Fruit fly (Drosophila melanogaster) whole organism, embryonic: ENCODE data around the gene Megf8.

Experiments
- CG14710 ChIP-seq: fragments of 200-800 bp; sonication (Bioruptor generic); optimal IDR thresholded peaks from 3 replicates; lab custom pipeline; 2019; ENCODE audit warnings: missing biosample characterization, mild to moderate bottlenecking, missing genetic modification characterization, moderate library complexity
- CG2202 ChIP-seq: fragments of 200-800 bp; sonication (Bioruptor generic); optimal IDR thresholded peaks from 2 replicates; lab custom pipeline; 2018; ENCODE audit warnings: missing biosample characterization, mild to moderate bottlenecking, missing genetic modification characterization
- CG30020 ChIP-seq: fragments of 200-800 bp; optimal IDR thresholded peaks from 2 replicates; lab custom pipeline; 2019; ENCODE audit warnings: missing biosample characterization, mild to moderate bottlenecking, missing genetic modification characterization, moderate library complexity
- CG3065 ChIP-seq: fragments of 200-800 bp; sonication (Bioruptor generic); optimal IDR thresholded peaks from 2 replicates; lab custom pipeline; 2016; ENCODE audit warnings: missing biosample characterization, missing genetic modification characterization
- CG3163 ChIP-seq: fragments of 200-800 bp; sonication (Bioruptor generic); optimal IDR thresholded peaks from 3 replicates; lab custom pipeline; 2016; ENCODE audit warnings: missing biosample characterization, missing genetic modification characterization
- CG33213 ChIP-seq: fragments of 200-800 bp; sonication (Bioruptor generic); optimal IDR thresholded peaks from 3 replicates; lab custom pipeline; 2016; ENCODE audit warnings: missing biosample characterization, missing genetic modification characterization
- CG33557 ChIP-seq: fragments of 200-800 bp; sonication (Bioruptor generic); optimal IDR thresholded peaks from 2 replicates; lab custom pipeline; 2019; ENCODE audit warnings: missing biosample characterization, mild to moderate bottlenecking, missing genetic modification characterization, moderate library complexity
- CG34376 ChIP-seq: fragments of 200-800 bp; sonication (Bioruptor generic); optimal IDR thresholded peaks from 2 replicates; lab custom pipeline; 2018; ENCODE audit warnings: missing biosample characterization, mild to moderate bottlenecking, missing genetic modification characterization
- CG4617 ChIP-seq: fragments of 200-800 bp; sonication (Bioruptor generic); optimal IDR thresholded peaks from 3 replicates; lab custom pipeline; 2016; ENCODE audit warnings: missing biosample characterization, missing genetic modification characterization, borderline replicate concordance
- CG6175 ChIP-seq: fragments of 200-800 bp; sonication (Bioruptor generic); IDR thresholded peaks from 3 replicates; pipeline ENCODE4 v1.3.6; 2022; ENCODE audit warnings: missing biosample characterization, missing genetic modification characterization
- CG6765 ChIP-seq: fragments of 200-800 bp; sonication (Bioruptor generic); optimal IDR thresholded peaks from 3 replicates; lab custom pipeline; 2017; ENCODE audit warnings: missing biosample characterization, mild to moderate bottlenecking, missing genetic modification characterization
- CG7357 ChIP-seq: fragments of 200-800 bp; sonication (Bioruptor generic); IDR thresholded peaks from 3 replicates; pipeline ENCODE4 v1.3.6; 2022; ENCODE audit warnings: missing biosample characterization, missing genetic modification characterization
- CG7928 ChIP-seq: fragments of 200-800 bp; sonication (Bioruptor generic); optimal IDR thresholded peaks from 2 replicates; lab custom pipeline; 2017; ENCODE audit warnings: missing biosample characterization, mild to moderate bottlenecking, missing genetic modification characterization
- CG7963 ChIP-seq: fragments of 200-800 bp; sonication (Bioruptor generic); IDR thresholded peaks from 3 replicates; pipeline ENCODE4 v1.3.6; 2022; ENCODE audit warnings: missing biosample characterization, missing genetic modification characterization; ENCODE audit not compliant: partially characterized antibody
- CG9437 ChIP-seq: fragments of 200-800 bp; sonication (Bioruptor generic); optimal IDR thresholded peaks from 2 replicates; lab custom pipeline; 2018; ENCODE audit warnings: missing biosample characterization, mild to moderate bottlenecking, missing genetic modification characterization
- CG9609 ChIP-seq: fragments of 200-800 bp; sonication (Bioruptor generic); optimal IDR thresholded peaks from 3 replicates; lab custom pipeline; 2016; ENCODE audit warnings: missing biosample characterization, missing genetic modification characterization
- CG9817 ChIP-seq: fragments of 200-800 bp; sonication (Bioruptor generic); optimal IDR thresholded peaks from 2 replicates; lab custom pipeline; 2018; ENCODE audit warnings: missing biosample characterization, mild to moderate bottlenecking, missing genetic modification characterization, moderate library complexity
- CG9876 ChIP-seq: fragments of 200-800 bp; sonication (Bioruptor generic); optimal IDR thresholded peaks from 2 replicates; lab custom pipeline; 2016; ENCODE audit warnings: missing biosample characterization, missing genetic modification characterization
- CkIIα-i1 ChIP-seq: fragments of 200-800 bp; sonication (Bioruptor generic); IDR thresholded peaks from 2 replicates; pipeline ENCODE4 v1.3.6; 2022; ENCODE audit warnings: missing biosample characterization, missing genetic modification characterization
- D19A ChIP-seq: fragments of 200-800 bp; optimal IDR thresholded peaks from 3 replicates; lab custom pipeline; 2019; ENCODE audit warnings: missing biosample characterization, mild to moderate bottlenecking, missing genetic modification characterization, moderate library complexity
- Dref ChIP-seq: fragments of 200-800 bp; sonication (Bioruptor generic); IDR thresholded peaks from 2 replicates; pipeline ENCODE4 v1.3.6; 2022; ENCODE audit warnings: missing biosample characterization, missing genetic modification characterization
- Elba2 ChIP-seq: fragments of 200-800 bp; sonication (Bioruptor generic); optimal IDR thresholded peaks from 3 replicates; lab custom pipeline; 2016; ENCODE audit warnings: missing biosample characterization, missing genetic modification characterization
- H2.0 ChIP-seq: fragments of 200-800 bp; sonication (Bioruptor generic); IDR thresholded peaks from 2 replicates; pipeline ENCODE4 v1.3.6; 2022; ENCODE audit warnings: missing biosample characterization, missing genetic modification characterization
- HLH54F ChIP-seq: fragments of 200-800 bp; sonication (Bioruptor generic); optimal IDR thresholded peaks from 3 replicates; lab custom pipeline; 2016; ENCODE audit warnings: missing biosample characterization, missing genetic modification characterization
- Hmr ChIP-seq: fragments of 200-800 bp; sonication (Bioruptor generic); optimal IDR thresholded peaks from 3 replicates; lab custom pipeline; 2017; ENCODE audit warnings: mild to moderate bottlenecking, missing biosample characterization, missing genetic modification reagents, missing genetic modification characterization
- MTF-1 ChIP-seq: fragments of 200-800 bp; sonication (Bioruptor generic); optimal IDR thresholded peaks from 2 replicates; lab custom pipeline; 2018; ENCODE audit warnings: missing biosample characterization, mild to moderate bottlenecking, missing genetic modification characterization, borderline replicate concordance
- NC2β ChIP-seq: fragments of 200-800 bp; sonication (Bioruptor generic); optimal IDR thresholded peaks from 2 replicates; lab custom pipeline; 2016; ENCODE audit warnings: missing biosample characterization, missing genetic modification characterization
- Neu2 ChIP-seq: fragments of 200-800 bp; sonication (Bioruptor generic); optimal IDR thresholded peaks from 3 replicates; lab custom pipeline; 2016; ENCODE audit warnings: missing biosample characterization, missing genetic modification characterization, borderline replicate concordance
- Tbp ChIP-seq: fragments of >200 bp; optimal IDR thresholded peaks from 2 replicates; lab custom pipeline; 2018; ENCODE audit warnings: missing biosample characterization, missing genetic modification characterization
- ap ChIP-seq: fragments of 200-800 bp; sonication (Bioruptor generic); IDR thresholded peaks from 2 replicates; pipeline ENCODE4 v1.3.6; 2022; ENCODE audit warnings: missing biosample characterization, missing genetic modification characterization
- cg ChIP-seq: fragments of 200-800 bp; sonication (Bioruptor generic); optimal IDR thresholded peaks from 3 replicates; lab custom pipeline; 2019; ENCODE audit warnings: missing biosample characterization, mild to moderate bottlenecking, missing genetic modification characterization, moderate library complexity
- chm ChIP-seq: fragments of 200-800 bp; sonication (Bioruptor generic); IDR thresholded peaks from 2 replicates; pipeline ENCODE4 v1.3.6; 2022; ENCODE audit warnings: missing biosample characterization, missing genetic modification characterization
- crc ChIP-seq: fragments of 200-800 bp; sonication (Bioruptor generic); optimal IDR thresholded peaks from 2 replicates; lab custom pipeline; 2016; ENCODE audit warnings: missing biosample characterization, missing genetic modification characterization
- eve ChIP-seq, 2 experiments: fragments of >200 bp; optimal IDR thresholded peaks; 2 replicates each; lab custom pipeline; 2017; ENCODE audit warnings: missing biosample characterization in 2 of 2, missing genetic modification characterization in 2 of 2
- fd102C ChIP-seq: fragments of 200-800 bp; sonication (Bioruptor generic); optimal IDR thresholded peaks from 2 replicates; lab custom pipeline; 2018; ENCODE audit warnings: missing biosample characterization, mild to moderate bottlenecking, missing genetic modification characterization, moderate library complexity
- fd96Cb ChIP-seq: fragments of 200-800 bp; sonication (Bioruptor generic); optimal IDR thresholded peaks from 2 replicates; lab custom pipeline; 2018; ENCODE audit warnings: missing biosample characterization, mild to moderate bottlenecking, missing genetic modification characterization, moderate library complexity
- fru ChIP-seq: fragments of >200 bp; optimal IDR thresholded peaks from 2 replicates; lab custom pipeline; 2017
- grn ChIP-seq: fragments of 200-800 bp; sonication (Bioruptor generic); optimal IDR thresholded peaks from 3 replicates; lab custom pipeline; 2017; ENCODE audit warnings: missing biosample characterization, missing genetic modification characterization
- ken ChIP-seq: fragments of 200-800 bp; sonication (Bioruptor generic); IDR thresholded peaks from 3 replicates; pipeline ENCODE4 v1.3.6; 2022; ENCODE audit warnings: missing biosample characterization, missing genetic modification characterization
- lbe ChIP-seq: fragments of 200-800 bp; sonication (Bioruptor generic); optimal IDR thresholded peaks from 2 replicates; lab custom pipeline; 2016; ENCODE audit warnings: missing biosample characterization, mild to moderate bottlenecking, missing genetic modification characterization
- pfk ChIP-seq: fragments of 200-800 bp; sonication (Bioruptor generic); optimal IDR thresholded peaks from 2 replicates; lab custom pipeline; 2018; ENCODE audit warnings: missing biosample characterization, mild to moderate bottlenecking, missing genetic modification characterization, moderate library complexity
- ranshi ChIP-seq: fragments of 200-800 bp; sonication (Bioruptor generic); IDR thresholded peaks from 2 replicates; pipeline ENCODE4 v1.3.6; 2022; ENCODE audit warnings: missing biosample characterization, missing genetic modification characterization
- ro ChIP-seq: fragments of 200-800 bp; sonication (Bioruptor generic); IDR thresholded peaks from 2 replicates; pipeline ENCODE4 v1.3.6; 2022; ENCODE audit warnings: missing biosample characterization, missing genetic modification characterization
- run ChIP-seq: fragments of 200-800 bp; sonication (Bioruptor generic); optimal IDR thresholded peaks from 3 replicates; lab custom pipeline; 2018; ENCODE audit warnings: missing biosample characterization, mild to moderate bottlenecking, missing genetic modification characterization
- sc ChIP-seq, 3 experiments: fragments of >200 bp in 2 of 3; fragments of 200-800 bp in 1 of 3; sonication (Bioruptor generic) in 1 of 3; optimal IDR thresholded peaks; 2 replicates in 2 of 3; 3 replicates in 1 of 3; lab custom pipeline; 2017; ENCODE audit warnings: mild to moderate bottlenecking in 1 of 3, missing biosample characterization in 1 of 3, missing genetic modification characterization in 1 of 3, missing genetic modification reagents in 1 of 3
- sima ChIP-seq: fragments of 200-800 bp; sonication (Bioruptor generic); optimal IDR thresholded peaks from 2 replicates; lab custom pipeline; 2016; ENCODE audit warnings: missing biosample characterization, missing genetic modification characterization
- slou ChIP-seq: fragments of 200-800 bp; sonication (Bioruptor generic); optimal IDR thresholded peaks from 3 replicates; lab custom pipeline; 2016; ENCODE audit warnings: missing biosample characterization, missing genetic modification characterization
- ssp ChIP-seq: fragments of 200-800 bp; sonication (Bioruptor generic); IDR thresholded peaks from 2 replicates; pipeline ENCODE4 v1.3.6; 2022; ENCODE audit warnings: missing biosample characterization, missing genetic modification characterization
- ttk ChIP-seq: fragments of 200-800 bp; sonication (Bioruptor generic); IDR thresholded peaks from 2 replicates; pipeline ENCODE4 v2.1.2; 2022; ENCODE audit warnings: missing biosample characterization, missing genetic modification characterization

The Megf8 gene

DNA sequence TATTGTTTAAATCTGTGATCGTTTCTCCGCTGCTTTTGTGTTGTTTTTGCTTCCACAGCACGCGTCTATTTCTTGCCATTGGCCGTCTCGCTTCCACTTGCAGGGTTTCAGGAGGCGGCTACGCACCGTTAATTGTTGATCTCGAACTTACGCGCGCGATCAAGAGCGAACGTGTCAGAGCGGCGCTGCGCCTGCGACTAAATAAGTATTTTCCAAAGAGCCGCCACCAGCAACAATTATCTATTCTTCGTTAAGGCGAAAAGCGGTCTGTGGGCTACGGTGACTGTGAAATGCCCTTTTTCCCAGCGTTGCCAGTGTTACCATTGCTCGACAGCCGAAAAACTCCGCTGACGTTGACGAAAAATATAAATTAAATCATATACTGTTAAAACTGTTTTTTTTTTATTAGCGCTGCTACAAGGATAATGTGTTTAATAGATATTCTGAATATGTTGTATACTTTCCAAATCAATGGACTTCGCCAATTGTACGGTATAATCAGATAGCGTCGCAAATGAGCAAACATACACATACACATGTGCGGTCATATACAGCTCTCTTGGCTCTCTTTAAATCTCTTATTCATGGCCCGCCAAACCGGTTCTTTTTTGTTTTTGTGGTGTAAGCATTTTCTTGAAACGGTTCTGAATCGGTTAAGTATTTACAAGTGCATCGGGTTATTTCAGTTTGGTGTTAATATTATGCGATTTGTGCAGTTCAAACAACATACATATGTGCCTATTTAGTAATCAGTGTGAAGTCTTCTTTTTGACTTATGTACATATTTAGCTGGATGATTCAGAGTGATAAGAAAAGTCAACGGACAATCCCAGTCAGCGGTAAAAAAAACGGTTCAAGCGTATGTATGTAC lies 49.1 kb upstream of the Megf8 start, which contains the start of gene pes (continued):
- TF ChIP-seq CG14710 (tag; lab: Kevin White, UChicago) (peak; percentile 93), fru (no peak), CG30020 (peak; percentile 51), MTF-1 (GFP tag; lab: Kevin White, UChicago) (peak; percentile 69), Neu2 (GFP tag; lab: Kevin White, UChicago) (peak; percentile 62), Elba2 (GFP tag; lab: Kevin White, UChicago) (peak; percentile 38), chm (GFP tag; lab: Robert Waterston, UW) (peak; percentile 80), lbe (peak; percentile 95), CG4617 (GFP tag; lab: Kevin White, UChicago) (no peak), Dref (GFP tag; lab: Robert Waterston, UW) (no peak), sima (peak; percentile 10), CG33557 (GFP tag; lab: Kevin White, UChicago) (peak; percentile 31), CG6175 (peak; percentile 91), HLH54F (GFP tag; lab: Kevin White, UChicago) (peak; percentile 78), sc (optimal IDR thresholded peaks at IDR 0.05; lab: Kevin White, UChicago) (no peak), sc (GFP tag; optimal IDR thresholded peaks at IDR 0.05; lab: Kevin White, UChicago) (no peak), CG7963 (GFP tag; lab: Robert Waterston, UW) (0 out of 3 replicates have a peak, but pooled peaks have one; percentile 46), fd96Cb (peak; percentile 89), Tbp (GFP tag; lab: Kevin White, UChicago) (no peak), ssp (GFP tag; lab: Robert Waterston, UW) (no peak), CG9437 (GFP tag; lab: Kevin White, UChicago) (peak; percentile 52), eve (GFP tag; optimal IDR thresholded peaks at IDR 0.05; lab: Kevin White, UChicago) (peak in 1 of 2 experiments; percentile 95), CkIIα-i1 (GFP tag; lab: Robert Waterston, UW) (peak; percentile 50; the same call in 1 of the 2 replicates), Hmr (GFP tag; lab: Kevin White, UChicago) (peak; percentile 16), H2.0 (GFP tag; lab: Robert Waterston, UW) (peak; percentile 94), slou (GFP tag; lab: Kevin White, UChicago) (peak; percentile 85), ro (GFP tag; lab: Robert Waterston, UW) (no peak), CG34376 (GFP tag; lab: Kevin White, UChicago) (peak; percentile 98), ap (GFP tag; lab: Robert Waterston, UW) (peak; percentile 67), grn (GFP tag; lab: Kevin White, UChicago) (peak; percentile 81), CG7928 (GFP tag; lab: Kevin White, UChicago) (peak; percentile 49), CG3065 (no peak), ken (peak; percentile 51; the same call in 1 of the 3 replicates), CG9609 (GFP tag; lab: Kevin White, UChicago) (no peak), crc (GFP tag; lab: Kevin White, UChicago) (peak; percentile 84), CG3163 (GFP tag; lab: Kevin White, UChicago) (peak; percentile 90), pfk (GFP tag; lab: Kevin White, UChicago) (peak; percentile 17), fd102C (GFP tag; lab: Kevin White, UChicago) (no peak), ranshi (GFP tag; lab: Robert Waterston, UW) (peak; percentile 93), run (tag; lab: Kevin White, UChicago) (no peak), NC2β (GFP tag; lab: Kevin White, UChicago) (no peak), CG2202 (tag; lab: Kevin White, UChicago) (peak; percentile 25), D19A (tag; lab: Kevin White, UChicago) (peak; percentile 100), cg (GFP tag; lab: Kevin White, UChicago) (peak; percentile 92), ttk (0 out of 2 replicates have a peak, but pooled peaks have one; percentile 22), CG6765 (peak; percentile 92), CG9876 (GFP tag; lab: Kevin White, UChicago) (no peak), CG7357 (peak; percentile 88), CG9817 (tag; lab: Kevin White, UChicago) (peak; percentile 84), CG33213 (peak; percentile 59)
